Fruit fly (Drosophila melanogaster) whole organism, pupa: Measurements from ENCODE around the gene Syx13.

Experiments
- CG12605 ChIP-seq: fragments of 200-800 bp; sonication (Bioruptor generic); IDR thresholded peaks from 2 replicates; pipeline ENCODE4 v1.3.6; 2022; ENCODE audit warnings: missing biosample characterization, missing genetic modification characterization
- CG13204 ChIP-seq: fragments of 200-800 bp; sonication (Bioruptor generic); optimal IDR thresholded peaks from 2 replicates; lab custom pipeline; 2018; ENCODE audit warnings: missing biosample characterization, mild to moderate bottlenecking, missing genetic modification characterization, moderate library complexity
- CG14655 ChIP-seq: fragments of 200-800 bp; sonication (Bioruptor generic); optimal IDR thresholded peaks from 3 replicates; lab custom pipeline; 2017; ENCODE audit warnings: mild to moderate bottlenecking, missing biosample characterization, missing genetic modification reagents, missing genetic modification characterization
- CG34367 ChIP-seq: fragments of 200-800 bp; sonication (Bioruptor generic); optimal IDR thresholded peaks from 2 replicates; lab custom pipeline; 2018; ENCODE audit warnings: missing biosample characterization, mild to moderate bottlenecking, missing genetic modification characterization
- CG8159 ChIP-seq: fragments of 200-800 bp; sonication (Bioruptor generic); optimal IDR thresholded peaks from 3 replicates; lab custom pipeline; 2018; ENCODE audit warnings: missing biosample characterization, mild to moderate bottlenecking, missing genetic modification characterization, moderate library complexity
- CG9948 ChIP-seq: fragments of 200-800 bp; sonication (Bioruptor generic); optimal IDR thresholded peaks from 2 replicates; lab custom pipeline; 2018; ENCODE audit warnings: missing biosample characterization, mild to moderate bottlenecking, missing genetic modification characterization, moderate library complexity
- EcR ChIP-seq: fragments of 200-800 bp; sonication (Bioruptor generic); optimal IDR thresholded peaks from 3 replicates; lab custom pipeline; 2019; ENCODE audit warnings: missing biosample characterization, missing genetic modification characterization, mild to moderate bottlenecking, moderate library complexity, missing genetic modification reagents
- Snoo ChIP-seq: fragments of 200-800 bp; sonication (Bioruptor generic); optimal IDR thresholded peaks from 3 replicates; lab custom pipeline; 2017; ENCODE audit warnings: missing biosample characterization, mild to moderate bottlenecking, missing genetic modification characterization, inconsistent platforms
- gl ChIP-seq: fragments of 200-800 bp; sonication (Bioruptor generic); optimal IDR thresholded peaks from 2 replicates; lab custom pipeline; 2018; ENCODE audit warnings: missing biosample characterization, mild to moderate bottlenecking, missing genetic modification characterization

- TF ChIP-seq gl (tag; lab: Kevin White, UChicago) = no peak
- TF ChIP-seq Snoo = no peak
- TF ChIP-seq CG9948 (tag; lab: Kevin White, UChicago) = no peak
- no peak for TF ChIP-seq CG8159 (tag; lab: Kevin White, UChicago)
- no peak for TF ChIP-seq CG12605 (GFP tag; lab: Robert Waterston, UW)
- TF ChIP-seq CG34367 (tag; lab: Kevin White, UChicago) = no peak
- TF ChIP-seq CG13204 = no peak
- no peak for TF ChIP-seq EcR (GFP tag; lab: Kevin White, UChicago)
- no peak for TF ChIP-seq CG14655 (GFP tag; lab: Kevin White, UChicago)
Measured at dm6 chr3L:13011511-13011910, 32.7 kb upstream of the Syx13 start, which contains the start of gene Cul6.
